Worm (Caenorhabditis elegans): ENCODE measurements around the gene oac-32.

oac-32 gene

ce11 chrV:1531159-1531558, 14.4 kb downstream of the oac-32 start, which contains the start of gene K02H11.4:
Gene K02H11.4 (minus strand): TSS chrV:1531259.
- no peak for TF ChIP-seq him-1 (tag; optimal IDR thresholded peaks at IDR 0.05)
- no peak for TF ChIP-seq W03F9.2 (tag; optimal IDR thresholded peaks at IDR 0.05)
- TF ChIP-seq dao-5 (tag; optimal IDR thresholded peaks at IDR 0.05) = no peak

- TF ChIP-seq dao-5 (tag; optimal IDR thresholded peaks at IDR 0.05) (no peak), him-1 (tag; optimal IDR thresholded peaks at IDR 0.05) (no peak), W03F9.2 (tag; optimal IDR thresholded peaks at IDR 0.05) (no peak)
Observed at ce11 chrV:1527985-1528384, 17.6 kb downstream of the oac-32 start, which contains the start of gene str-236. Gene str-236 (minus strand): TSS chrV:1528085.

DNA sequence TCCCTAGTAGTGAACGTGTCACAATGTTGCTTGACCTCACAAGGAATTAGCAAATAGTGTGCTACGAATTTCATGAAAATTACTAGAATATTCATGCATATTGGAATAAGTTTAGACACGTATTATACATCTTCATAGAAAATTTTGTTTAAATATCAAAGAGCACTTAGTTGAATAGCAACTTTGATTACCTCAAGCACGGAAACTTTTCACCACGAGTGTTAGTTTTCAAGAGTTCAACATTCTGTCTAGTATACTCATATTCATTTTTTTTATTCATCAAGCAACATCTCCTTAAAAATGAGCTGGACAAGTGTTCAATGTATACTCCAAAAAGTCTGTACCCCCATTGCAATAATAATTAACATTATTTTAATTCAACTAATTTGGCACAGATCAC, 23.1 kb downstream of the oac-32 start, which contains the start of gene str-243:
Gene str-243 (plus strand): TSS at position 301 of the 400 bp plus-strand sequence.
- TF ChIP-seq dao-5 (tag; optimal IDR thresholded peaks at IDR 0.05) = no peak

DNA sequence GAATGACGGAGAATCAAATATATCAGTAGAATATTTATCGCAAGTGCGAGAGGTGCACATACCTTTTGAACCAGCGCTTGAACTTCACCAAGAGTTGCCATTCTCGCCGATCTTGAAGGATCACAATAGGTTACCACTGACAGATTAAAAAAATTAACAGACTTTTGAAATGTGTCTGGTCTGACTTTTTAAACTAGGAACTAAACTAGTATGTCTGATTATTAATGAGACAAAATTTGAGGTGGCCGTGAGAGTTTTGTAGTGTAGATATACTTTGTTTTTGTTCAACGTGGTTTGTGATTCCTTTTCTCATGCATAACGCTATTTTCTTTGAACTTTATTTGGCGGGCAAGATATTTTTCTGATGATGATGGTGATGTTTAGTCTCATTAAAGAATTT, 23.7 kb downstream of the oac-32 start, which contains the start of gene str-240:
Gene str-240 (minus strand): TSS at position 101 of the 400 bp plus-strand sequence.
- TF ChIP-seq dao-5 (tag; optimal IDR thresholded peaks at IDR 0.05) (no peak), W03F9.2 (tag; optimal IDR thresholded peaks at IDR 0.05) (no peak), him-1 (tag; optimal IDR thresholded peaks at IDR 0.05) (no peak)

DNA sequence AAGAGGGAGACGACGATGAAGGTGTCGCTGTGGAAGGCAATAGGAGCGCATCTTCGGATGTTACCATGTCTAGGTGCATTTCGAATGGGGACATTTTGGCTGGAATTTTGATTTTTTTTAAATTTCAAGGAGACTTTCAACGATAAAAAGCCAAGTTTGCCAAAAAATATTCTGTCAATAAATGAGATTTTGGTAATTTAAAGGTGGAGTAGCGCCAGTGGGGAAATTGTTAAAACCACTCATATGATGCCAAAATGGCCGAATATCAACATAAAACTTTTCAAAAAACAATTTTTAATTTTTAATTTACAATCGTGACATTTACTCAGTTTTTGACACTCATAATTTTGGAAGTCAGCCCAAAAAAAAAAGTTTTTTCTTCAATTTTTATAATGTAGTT, 34.0 kb downstream of the oac-32 start, which contains the start of gene nhr-260:
Gene nhr-260 (minus strand): TSS at position 101 of the 400 bp plus-strand sequence.
- TF ChIP-seq dao-5 (tag; optimal IDR thresholded peaks at IDR 0.05) (no peak), him-1 (tag; optimal IDR thresholded peaks at IDR 0.05) (no peak), W03F9.2 (tag; optimal IDR thresholded peaks at IDR 0.05) (no peak)

DNA sequence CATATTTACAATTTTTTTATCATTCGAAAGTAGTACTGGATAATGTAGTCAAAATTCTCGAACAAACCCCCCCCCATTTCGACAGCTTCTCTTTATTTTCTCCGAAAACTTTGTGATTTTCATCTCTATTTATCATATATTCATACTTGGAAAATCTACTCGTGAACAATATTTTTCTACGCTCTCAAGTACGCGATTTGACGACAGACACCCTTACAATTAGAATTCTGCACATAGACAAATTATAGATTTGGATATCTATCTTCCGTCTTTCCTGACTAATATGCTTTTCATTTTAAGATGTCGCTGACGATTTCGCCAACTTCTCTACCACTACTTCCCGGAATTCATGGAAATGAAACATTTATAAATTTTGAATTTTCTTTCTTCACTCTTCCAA, 39.6 kb downstream of the oac-32 start, which contains the start of gene sru-28:
Gene sru-28 (plus strand): TSS at position 301 of the 400 bp plus-strand sequence.
- TF ChIP-seq him-1 (tag; optimal IDR thresholded peaks at IDR 0.05) = no peak
- TF ChIP-seq W03F9.2 (tag; optimal IDR thresholded peaks at IDR 0.05) = no peak

DNA sequence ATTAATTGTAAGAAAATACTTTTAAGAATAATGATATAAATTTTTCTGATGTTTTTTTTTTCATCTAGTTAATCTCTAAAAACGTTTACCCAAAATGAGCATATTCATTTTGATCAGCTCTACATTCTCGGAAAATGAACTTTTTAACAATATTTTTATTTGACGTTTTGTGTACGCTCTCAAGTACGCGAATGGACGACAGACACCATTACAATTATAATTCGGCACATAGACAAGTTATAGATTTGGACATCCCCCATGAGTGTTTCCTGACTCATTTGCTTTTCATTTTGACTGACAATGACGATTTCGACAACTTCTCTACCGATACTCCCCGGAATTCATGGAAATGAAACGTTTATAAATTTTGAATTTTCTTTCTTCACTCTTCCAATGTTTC, 46.4 kb downstream of the oac-32 start, which contains the start of gene sru-27:
Gene sru-27 (plus strand): TSS at position 301 of the 400 bp plus-strand sequence.
- TF ChIP-seq dao-5 (tag; optimal IDR thresholded peaks at IDR 0.05) (no peak), him-1 (tag; optimal IDR thresholded peaks at IDR 0.05) (no peak), W03F9.2 (tag; optimal IDR thresholded peaks at IDR 0.05) (no peak)

ce11 chrV:1495752-1496151, 49.8 kb downstream of the oac-32 start:
- no peak for TF ChIP-seq him-1 (tag; optimal IDR thresholded peaks at IDR 0.05)
- no peak for TF ChIP-seq dao-5 (tag; optimal IDR thresholded peaks at IDR 0.05)

DNA sequence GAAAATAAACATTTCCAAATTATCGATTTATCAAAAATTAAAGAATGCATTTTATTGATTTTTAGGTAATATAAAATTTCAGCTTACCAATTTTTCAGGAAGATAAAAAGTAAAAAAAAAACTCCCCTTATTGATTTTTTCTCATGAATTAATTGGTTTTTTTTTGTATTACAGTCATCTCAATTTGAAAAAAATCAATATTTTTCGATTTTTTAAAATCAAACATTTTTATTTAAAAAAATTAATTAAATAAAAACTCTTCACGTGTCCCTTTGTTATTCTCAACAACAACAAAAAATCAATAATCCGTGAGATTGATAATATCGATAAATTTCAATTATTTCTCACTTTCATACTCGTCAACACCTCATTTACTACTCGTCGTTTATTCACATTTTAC, 50.2 kb downstream of the oac-32 start, which contains the start of gene C38C3.3:
Gene C38C3.3 (plus strand): TSS at position 301 of the 400 bp plus-strand sequence.
- TF ChIP-seq W03F9.2 (tag; optimal IDR thresholded peaks at IDR 0.05) (no peak), him-1 (tag; optimal IDR thresholded peaks at IDR 0.05) (no peak), dao-5 (tag; optimal IDR thresholded peaks at IDR 0.05) (no peak)

DNA sequence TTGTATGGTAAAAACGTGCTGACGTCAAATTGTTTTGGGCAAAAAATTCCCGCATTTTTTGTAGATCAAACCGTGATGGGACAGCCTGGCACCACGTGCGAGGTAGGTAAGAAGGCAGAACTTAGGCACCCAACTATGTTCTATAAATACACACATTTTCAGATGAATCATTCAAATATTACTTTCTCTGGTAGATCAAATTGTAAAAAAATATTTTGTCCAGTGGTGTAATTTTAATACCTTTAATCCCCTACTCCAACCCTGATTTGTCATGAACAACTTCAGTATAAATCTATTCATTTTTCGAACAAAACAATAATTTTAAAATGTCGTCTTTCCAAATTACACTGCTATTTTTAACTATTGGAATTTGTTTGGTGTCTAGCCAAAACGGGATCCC, 51.1 kb downstream of the oac-32 start, which contains the start of gene spig-7:
Gene spig-7 (plus strand): TSS at position 301 of the 400 bp plus-strand sequence.
- TF ChIP-seq W03F9.2 (tag; optimal IDR thresholded peaks at IDR 0.05) = no peak
- TF ChIP-seq him-1 (tag; optimal IDR thresholded peaks at IDR 0.05) = no peak
- no peak for TF ChIP-seq dao-5 (tag; optimal IDR thresholded peaks at IDR 0.05)

Measured in whole organism, L4/young adult.